Worm (Caenorhabditis elegans): Measurements from ENCODE around the gene F58G1.2.

F58G1.2 gene

DNA sequence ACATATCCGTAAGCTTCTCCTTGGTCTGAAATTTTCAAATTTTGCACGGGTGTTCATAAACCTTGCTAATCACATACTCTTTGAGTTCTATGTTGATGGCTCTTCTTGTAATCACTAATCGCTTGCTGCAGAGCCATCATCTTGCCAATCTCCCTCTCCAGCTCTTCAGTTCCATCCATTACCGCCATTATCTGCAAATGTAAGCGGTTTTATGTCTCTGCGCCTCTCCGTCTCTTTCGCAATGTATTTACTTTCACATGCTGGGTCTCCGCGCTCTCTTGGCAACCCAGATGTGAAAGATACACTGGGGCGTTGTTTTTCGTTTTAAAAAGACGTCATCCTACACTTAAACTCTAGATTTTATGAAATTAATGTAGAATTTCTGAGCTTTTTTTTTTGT, 34.5 kb upstream of the F58G1.2 start (continued):
- TF ChIP-seq nhr-80 (tag; optimal IDR thresholded peaks at IDR 0.05) = peak; percentile 4
- TF ChIP-seq ccch-3 (GFP tag; optimal IDR thresholded peaks at IDR 0.05) = no peak
- TF ChIP-seq bed-1 (GFP tag; IDR thresholded peaks at IDR 0.05) = no peak
- TF ChIP-seq atf-7 (tag; optimal IDR thresholded peaks at IDR 0.05) = no peak
- peak; percentile 19; the same call in 1 of the 2 replicates for TF ChIP-seq dox-1 (GFP tag; IDR thresholded peaks at IDR 0.05)
- TF ChIP-seq madf-3 (GFP tag; IDR thresholded peaks at IDR 0.05) = no peak
- no peak for TF ChIP-seq hlh-12 (tag; optimal IDR thresholded peaks at IDR 0.05)
- TF ChIP-seq attf-6 (GFP tag; IDR thresholded peaks at IDR 0.05) = no peak
- TF ChIP-seq ceh-27 (GFP tag; optimal IDR thresholded peaks at IDR 0.05) = no peak
- no peak for TF ChIP-seq efl-1 (GFP tag; optimal IDR thresholded peaks at IDR 0.05)
- no peak for TF ChIP-seq madf-6 (GFP tag; IDR thresholded peaks at IDR 0.05)
- TF ChIP-seq F10E7.11 (tag; optimal IDR thresholded peaks at IDR 0.05) = no peak
- no peak for TF ChIP-seq ZK185.1 (tag; optimal IDR thresholded peaks at IDR 0.05; ENCODE audit: poor library complexity, severe bottlenecking)
- no peak for TF ChIP-seq Y79H2A.3 (GFP tag; conservative IDR thresholded peaks at IDR 0.05)
- peak; percentile 65; the same call in 1 of the 2 replicates for TF ChIP-seq hmg-1.2 (GFP tag; IDR thresholded peaks at IDR 0.05)
- no peak for TF ChIP-seq let-526 (GFP tag; IDR thresholded peaks at IDR 0.05)
- TF ChIP-seq fkh-3 (tag; optimal IDR thresholded peaks at IDR 0.05) = no peak
- no peak for TF ChIP-seq T26A5.8 (tag; optimal IDR thresholded peaks at IDR 0.05)
- TF ChIP-seq Y67H2A.10 (GFP tag; conservative IDR thresholded peaks at IDR 0.05) = no peak

- TF ChIP-seq ztf-18 (tag; optimal IDR thresholded peaks at IDR 0.05) (no peak), zfh-2 (GFP tag; conservative IDR thresholded peaks at IDR 0.05) (0 out of 2 replicates have a peak, but pooled peaks have one; percentile 20), snpc-4 (GFP tag; optimal IDR thresholded peaks at IDR 0.05) (no peak), snpc-4 (tag; optimal IDR thresholded peaks at IDR 0.05) (peak in 2 of 4 experiments; percentile 35 to 68)
Measured at ce11 chrII:12948158-12948557, 29.3 kb upstream of the F58G1.2 start, which contains the start of gene F58G1.7. Gene F58G1.7, minus strand, starts transcription at chrII:12948258.

ce11 chrII:12944587-12945126, 25.8 kb upstream of the F58G1.2 start:
- TF ChIP-seq bed-1 (GFP tag; IDR thresholded peaks at IDR 0.05) (0 out of 2 replicates have a peak, but pooled peaks have one; percentile 45), F33H1.4 (GFP tag; IDR thresholded peaks at IDR 0.05) (peak; percentile 86), aptf-3 (GFP tag; IDR thresholded peaks at IDR 0.05) (0 out of 2 replicates have a peak, but pooled peaks have one; percentile 39), Y79H2A.3 (GFP tag; conservative IDR thresholded peaks at IDR 0.05) (peak; percentile 79), madf-3 (GFP tag; IDR thresholded peaks at IDR 0.05) (peak; percentile 68), Y56A3A.18 (GFP tag; IDR thresholded peaks at IDR 0.05) (peak; percentile 97), F37B4.10 (GFP tag; IDR thresholded peaks at IDR 0.05) (peak; percentile 90; the same call in 1 of the 2 replicates), ztf-3 (GFP tag; optimal IDR thresholded peaks at IDR 0.05) (peak; percentile 83), efl-1 (GFP tag; optimal IDR thresholded peaks at IDR 0.05) (peak; percentile 28), ztf-22 (GFP tag; optimal IDR thresholded peaks at IDR 0.05) (peak; percentile 92), rpc-1 (optimal IDR thresholded peaks at IDR 0.05) (peak; percentile 38), rpc-1 (tag; optimal IDR thresholded peaks at IDR 0.05) (peak; percentile 18), F57C9.4 (tag; optimal IDR thresholded peaks at IDR 0.05) (peak; percentile 90), F39B2.1 (GFP tag; IDR thresholded peaks at IDR 0.05) (0 out of 2 replicates have a peak, but pooled peaks have one; percentile 78), nfya-1 (tag; optimal IDR thresholded peaks at IDR 0.05; ENCODE audit: borderline replicate concordance, insufficient read depth) (no peak), tbx-9 (tag; optimal IDR thresholded peaks at IDR 0.05; ENCODE audit: borderline replicate concordance) (peak; percentile 76), ccch-3 (GFP tag; optimal IDR thresholded peaks at IDR 0.05) (peak; percentile 60), lin-40 (tag; optimal IDR thresholded peaks at IDR 0.05) (peak; percentile 97), akir-1 (GFP tag; optimal IDR thresholded peaks at IDR 0.05) (peak; percentile 69), athp-1 (tag; optimal IDR thresholded peaks at IDR 0.05) (peak; percentile 94), lir-1 (GFP tag; conservative IDR thresholded peaks at IDR 0.05) (peak; percentile 81), F57A8.1 (GFP tag; optimal IDR thresholded peaks at IDR 0.05) (peak; percentile 68), tlf-1 (GFP tag; optimal IDR thresholded peaks at IDR 0.05) (peak; percentile 95), die-1 (tag; optimal IDR thresholded peaks at IDR 0.05) (peak; percentile 92), madf-8 (GFP tag; conservative IDR thresholded peaks at IDR 0.05) (peak; percentile 73), ceh-100 (GFP tag; IDR thresholded peaks at IDR 0.05) (peak; percentile 83), ceh-91 (GFP tag; IDR thresholded peaks at IDR 0.05) (peak; percentile 77), madf-6 (GFP tag; IDR thresholded peaks at IDR 0.05) (peak; percentile 93), repo-1 (tag; optimal IDR thresholded peaks at IDR 0.05) (peak; percentile 98)

All from whole organism, young adult.